Worm (Caenorhabditis elegans) whole organism, L4 larva: Measurements from ENCODE around the gene H40L08.2.

Experiments
- F37D6.2 ChIP-seq: sonication (generic microtip); optimal IDR thresholded peaks from 2 replicates; lab custom pipeline; 2016; ENCODE audit warnings: mild to moderate bottlenecking, missing genetic modification characterization, missing compliant biosample characterization
- T26A8.4 ChIP-seq: fragments of 200-800 bp; sonication (Bioruptor generic); IDR thresholded peaks from 2 replicates; pipeline ENCODE4 v1.3.6; 2022; ENCODE audit warnings: missing genetic modification characterization, missing compliant biosample characterization
- Y75B8A.6 ChIP-seq: fragments of 200-800 bp; sonication (Bioruptor generic); IDR thresholded peaks from 2 replicates; pipeline ENCODE4 v1.3.6; 2022; ENCODE audit warnings: missing genetic modification reagents, missing genetic modification characterization, missing compliant biosample characterization
- ZK546.5 ChIP-seq, 2 experiments: sonication (generic microtip); optimal IDR thresholded peaks; 2 replicates each; lab custom pipeline; 2017; ENCODE audit warnings: missing biosample characterization in 2 of 2, missing genetic modification characterization in 2 of 2
- aha-1 ChIP-seq: fragments of 150-350 bp; peaks from one replicate; lab custom pipeline; 2014; ENCODE audit warnings: missing biosample characterization, missing genetic modification characterization
- ama-1 ChIP-seq: fragments of 150-350 bp; optimal IDR thresholded peaks from 2 replicates; lab custom pipeline; 2014; ENCODE audit warnings: inconsistent platforms, mixed read lengths
- attf-4 ChIP-seq: sonication (generic microtip); optimal IDR thresholded peaks from 3 replicates; lab custom pipeline; 2017; ENCODE audit warnings: missing biosample characterization, missing genetic modification characterization
- ceh-28 ChIP-seq: fragments of 150-350 bp; optimal IDR thresholded peaks from 2 replicates; lab custom pipeline; 2014; ENCODE audit warnings: missing biosample characterization, missing genetic modification reagents, missing genetic modification characterization
- ceh-82 ChIP-seq: sonication (generic microtip); optimal IDR thresholded peaks from 2 replicates; lab custom pipeline; 2017; ENCODE audit warnings: missing biosample characterization, missing genetic modification characterization
- cey-2 ChIP-seq: sonication (generic microtip); optimal IDR thresholded peaks from 3 replicates; lab custom pipeline; 2017; ENCODE audit warnings: missing genetic modification characterization, mild to moderate bottlenecking, missing compliant biosample characterization, antibody characterized with exemption, borderline replicate concordance; ENCODE audit not compliant: insufficient read depth
- daf-12 ChIP-seq: fragments of 150-350 bp; optimal IDR thresholded peaks from 2 replicates; lab custom pipeline; 2014; ENCODE audit warnings: missing biosample characterization, missing genetic modification reagents, missing genetic modification characterization
- daf-16 ChIP-seq, 3 experiments: sonication (generic microtip); optimal IDR thresholded peaks; 2 replicates each; lab custom pipeline; 2016 to 2017; ENCODE audit warnings: missing genetic modification characterization in 3 of 3, missing genetic modification reagents in 3 of 3, mild to moderate bottlenecking in 2 of 3, missing compliant biosample characterization in 2 of 3, missing biosample characterization in 1 of 3, moderate library complexity in 1 of 3
- daf-19 ChIP-seq: fragments of 200-800 bp; sonication (Bioruptor generic); conservative IDR thresholded peaks from 2 replicates; pipeline ENCODE4 v1.3.6; 2022; ENCODE audit warnings: missing genetic modification characterization, missing compliant biosample characterization
- daf-8 ChIP-seq: fragments of 200-800 bp; sonication (Bioruptor generic); IDR thresholded peaks from 2 replicates; pipeline ENCODE4 v1.3.6; 2022; ENCODE audit warnings: missing genetic modification characterization, missing compliant biosample characterization
- dmd-8 ChIP-seq: fragments of 200-800 bp; sonication (Bioruptor generic); IDR thresholded peaks from 2 replicates; pipeline ENCODE4 v1.3.6; 2022; ENCODE audit warnings: missing genetic modification characterization, missing compliant biosample characterization
- dmd-9 ChIP-seq: fragments of 200-800 bp; sonication (Bioruptor generic); IDR thresholded peaks from 2 replicates; pipeline ENCODE4 v1.3.6; 2022; ENCODE audit warnings: missing genetic modification reagents, missing genetic modification characterization, missing compliant biosample characterization
- duxl-1 ChIP-seq: sonication (generic microtip); optimal IDR thresholded peaks from 2 replicates; lab custom pipeline; 2016; ENCODE audit warnings: mild to moderate bottlenecking, missing genetic modification characterization, moderate library complexity, missing compliant biosample characterization; ENCODE audit not compliant: poor library complexity
- fkh-10 ChIP-seq: fragments of 150-350 bp; optimal IDR thresholded peaks from 2 replicates; lab custom pipeline; 2014; ENCODE audit warnings: missing biosample characterization, missing genetic modification reagents, missing genetic modification characterization
- lin-15B ChIP-seq: fragments of 150-350 bp; sonication (generic microtip); optimal IDR thresholded peaks from 3 replicates; lab custom pipeline; 2014; ENCODE audit warnings: missing biosample characterization, missing genetic modification characterization
- lin-38 ChIP-seq: fragments of 200-800 bp; sonication (Bioruptor generic); IDR thresholded peaks from 2 replicates; pipeline ENCODE4 v1.3.6; 2022; ENCODE audit warnings: missing genetic modification reagents, missing genetic modification characterization, missing compliant biosample characterization
- lin-39 ChIP-seq: fragments of 150-350 bp; optimal IDR thresholded peaks from 2 replicates; lab custom pipeline; 2014; ENCODE audit warnings: missing biosample characterization, missing genetic modification reagents, missing genetic modification characterization
- mep-1 ChIP-seq: fragments of 150-350 bp; sonication (generic microtip); optimal IDR thresholded peaks from 3 replicates; lab custom pipeline; 2014; ENCODE audit warnings: missing biosample characterization, missing genetic modification characterization
- mes-2 ChIP-seq: sonication (generic microtip); optimal IDR thresholded peaks from 2 replicates; lab custom pipeline; 2016; ENCODE audit warnings: missing genotype, mild to moderate bottlenecking, missing genetic modification characterization, missing compliant biosample characterization; ENCODE audit not compliant: poor library complexity, severe bottlenecking
- nhr-102 ChIP-seq: sonication (generic microtip); optimal IDR thresholded peaks from 2 replicates; lab custom pipeline; 2016; ENCODE audit warnings: mild to moderate bottlenecking, missing genetic modification characterization, moderate library complexity, missing compliant biosample characterization
- nhr-25 ChIP-seq: sonication (generic microtip); optimal IDR thresholded peaks from 2 replicates; lab custom pipeline; 2017; ENCODE audit warnings: missing genetic modification characterization, mild to moderate bottlenecking, missing compliant biosample characterization, antibody characterized with exemption, moderate library complexity, borderline replicate concordance; ENCODE audit not compliant: insufficient read depth
- nhr-28 ChIP-seq: fragments of 150-350 bp; optimal IDR thresholded peaks from 2 replicates; lab custom pipeline; 2014; ENCODE audit warnings: missing biosample characterization, missing genetic modification characterization
- nhr-48 ChIP-seq: sonication (generic microtip); optimal IDR thresholded peaks from 2 replicates; lab custom pipeline; 2016; ENCODE audit warnings: mild to moderate bottlenecking, missing genetic modification characterization, missing compliant biosample characterization
- nhr-77 ChIP-seq: fragments of 150-350 bp; optimal IDR thresholded peaks from 2 replicates; lab custom pipeline; 2014; ENCODE audit warnings: missing biosample characterization, missing genetic modification characterization
- pha-4 ChIP-seq, 2 experiments: fragments of 150-350 bp in 1 of 2; fragments of 200-800 bp in 1 of 2; sonication (Bioruptor generic) in 1 of 2; IDR thresholded peaks in 1 of 2; optimal IDR thresholded peaks in 1 of 2; 2 replicates each; pipeline versions ENCODE4 v1.3.6 to Lab custom; 2014 to 2022; ENCODE audit warnings: missing genetic modification characterization in 2 of 2, missing genetic modification reagents in 2 of 2, missing biosample characterization in 1 of 2, missing compliant biosample characterization in 1 of 2
- php-3 ChIP-seq: fragments of 200-800 bp; sonication (Bioruptor generic); IDR thresholded peaks from 2 replicates; pipeline ENCODE4 v1.3.6; 2022; ENCODE audit warnings: missing genetic modification reagents, missing genetic modification characterization, missing compliant biosample characterization
- pqm-1 ChIP-seq: sonication (generic microtip); optimal IDR thresholded peaks from 2 replicates; lab custom pipeline; 2017; ENCODE audit warnings: missing biosample characterization, missing genetic modification characterization
- sdz-12 ChIP-seq: fragments of 200-800 bp; sonication (Bioruptor generic); optimal IDR thresholded peaks from 2 replicates; lab custom pipeline; 2018; ENCODE audit warnings: mild to moderate bottlenecking, missing genetic modification characterization, missing compliant biosample characterization
- spr-1 ChIP-seq: sonication (generic microtip); optimal IDR thresholded peaks from 2 replicates; lab custom pipeline; 2016; ENCODE audit warnings: mild to moderate bottlenecking, missing genetic modification characterization, missing compliant biosample characterization
- unc-62 ChIP-seq, 3 experiments: fragments of 150-350 bp in 1 of 3; sonication (generic microtip); optimal IDR thresholded peaks in 2 of 3; peaks in 1 of 3; 1 replicate in 1 of 3; 2 replicates in 2 of 3; lab custom pipeline; 2014 to 2017; ENCODE audit warnings: missing biosample characterization in 3 of 3, missing genetic modification characterization in 3 of 3, missing genetic modification reagents in 3 of 3, missing genotype in 1 of 3
- vab-7 ChIP-seq: fragments of 200-800 bp; sonication (Bioruptor generic); IDR thresholded peaks from 2 replicates; pipeline ENCODE4 v1.3.6; 2022; ENCODE audit warnings: missing genetic modification reagents, missing genetic modification characterization, missing compliant biosample characterization
- zfp-2 ChIP-seq: sonication (generic microtip); optimal IDR thresholded peaks from 2 replicates; lab custom pipeline; 2016; ENCODE audit warnings: mild to moderate bottlenecking, missing genetic modification characterization, missing compliant biosample characterization
- zip-11 ChIP-seq: fragments of 200-800 bp; sonication (Bioruptor generic); IDR thresholded peaks from 2 replicates; pipeline ENCODE4 v1.3.6; 2022; ENCODE audit warnings: missing genetic modification characterization, missing compliant biosample characterization

The H40L08.2 gene

ce11 chrX:15078276-15078675 is 732 bp upstream of the H40L08.2 start:
- TF ChIP-seq aha-1 (tag; lab: Kevin White, UChicago) = peak; percentile 98
- TF ChIP-seq ceh-82 (tag; lab: Kevin White, UChicago) = no peak
- TF ChIP-seq ama-1 = no peak
- TF ChIP-seq mes-2 = no peak

- TF ChIP-seq mes-2 = no peak
- TF ChIP-seq daf-12 (tag; lab: Kevin White, UChicago) = no peak
- peak; percentile 22 for TF ChIP-seq nhr-102 (tag; lab: Kevin White, UChicago)
- TF ChIP-seq lin-39 (tag; lab: Kevin White, UChicago) = no peak
- 0 out of 2 replicates have a peak, but pooled peaks have one; percentile 14 for TF ChIP-seq dmd-8
- TF ChIP-seq fkh-10 (GFP tag; lab: Kevin White, UChicago) = no peak
- no peak for TF ChIP-seq zfp-2 (tag; lab: Kevin White, UChicago)
- TF ChIP-seq unc-62 (GFP tag; optimal IDR thresholded peaks at IDR 0.05 in 1 of 2; lab: Kevin White, UChicago) = peak in 1 of 2 experiments; percentile 36
- no peak for TF ChIP-seq unc-62 (tag; optimal IDR thresholded peaks at IDR 0.05; lab: Kevin White, UChicago)
- TF ChIP-seq duxl-1 (tag; lab: Kevin White, UChicago) = no peak
- no peak for TF ChIP-seq F37D6.2
- TF ChIP-seq pha-4 (GFP tag; IDR thresholded peaks at IDR 0.05; lab: Robert Waterston, UW) = no peak
- no peak for TF ChIP-seq pha-4 (tag; optimal IDR thresholded peaks at IDR 0.05; lab: Kevin White, UChicago)
- TF ChIP-seq nhr-48 (tag; lab: Kevin White, UChicago) = no peak
- no peak for TF ChIP-seq zip-11
- TF ChIP-seq cey-2 (tag; lab: Kevin White, UChicago) = no peak
- no peak for TF ChIP-seq T26A8.4 (GFP tag; lab: Robert Waterston, UW)
- TF ChIP-seq dmd-9 (GFP tag; lab: Robert Waterston, UW) = no peak
- no peak for TF ChIP-seq nhr-77 (tag; lab: Kevin White, UChicago)
- no peak for TF ChIP-seq lin-15B (tag; lab: Kevin White, UChicago)
- TF ChIP-seq ceh-82 (tag; lab: Kevin White, UChicago) = no peak
- TF ChIP-seq vab-7 (GFP tag; lab: Robert Waterston, UW) = no peak
- TF ChIP-seq mep-1 (tag; lab: Kevin White, UChicago) = no peak
- TF ChIP-seq ama-1 = peak; percentile 72
- no peak for TF ChIP-seq aha-1 (tag; lab: Kevin White, UChicago)
- no peak for TF ChIP-seq daf-19
- no peak for TF ChIP-seq ZK546.5 (tag; optimal IDR thresholded peaks at IDR 0.05; lab: Kevin White, UChicago)
Observed at ce11 chrX:15076909-15077308, 635 bp downstream of the H40L08.2 start.

ce11 chrX:15076042-15076565 is 1.4 kb downstream of the H40L08.2 start, which contains the start of the genes H40L08.3 and H40L08.9:
H40L08.3 (minus strand) TSS chrX:15076092.
H40L08.9 (minus strand) TSS chrX:15076480.
- TF ChIP-seq sdz-12 (GFP tag; lab: Kevin White, UChicago) (peak; percentile 57), daf-8 (GFP tag; lab: Robert Waterston, UW) (no peak), lin-38 (GFP tag; lab: Robert Waterston, UW) (0 out of 2 replicates have a peak, but pooled peaks have one; percentile 5), unc-62 (GFP tag; optimal IDR thresholded peaks at IDR 0.05 in 1 of 2; lab: Kevin White, UChicago) (peak in 1 of 2 experiments; percentile 97), unc-62 (tag; optimal IDR thresholded peaks at IDR 0.05; lab: Kevin White, UChicago) (no peak), nhr-102 (tag; lab: Kevin White, UChicago) (peak; percentile 30), ama-1 (peak; percentile 98), ceh-28 (tag; lab: Kevin White, UChicago) (no peak), spr-1 (no peak), nhr-25 (tag; lab: Kevin White, UChicago) (peak; percentile 56), pqm-1 (tag; lab: Kevin White, UChicago) (no peak), T26A8.4 (GFP tag; lab: Robert Waterston, UW) (peak; percentile 72), nhr-28 (tag; lab: Kevin White, UChicago) (peak; percentile 9), mep-1 (tag; lab: Kevin White, UChicago) (no peak), Y75B8A.6 (GFP tag; lab: Robert Waterston, UW) (0 out of 2 replicates have a peak, but pooled peaks have one; percentile 4), daf-16 (GFP tag; optimal IDR thresholded peaks at IDR 0.05; lab: Kevin White, UChicago) (no peak), daf-16 (tag; optimal IDR thresholded peaks at IDR 0.05; lab: Kevin White, UChicago) (no peak), php-3 (GFP tag; lab: Robert Waterston, UW) (peak; percentile 46; the same call in 1 of the 2 replicates), attf-4 (tag; lab: Kevin White, UChicago) (no peak)
